Worm (Caenorhabditis elegans): ENCODE measurements around the gene srh-133.
A peak's percentile ranks its signal among the peaks of the same experiment; 100 is the strongest.
"Not testable (repeated sequence)": the region's sequence is repeated elsewhere in the genome, so short reads cannot be mapped to it uniquely, and the experiment has no call there.

Gene srh-133

DNA sequence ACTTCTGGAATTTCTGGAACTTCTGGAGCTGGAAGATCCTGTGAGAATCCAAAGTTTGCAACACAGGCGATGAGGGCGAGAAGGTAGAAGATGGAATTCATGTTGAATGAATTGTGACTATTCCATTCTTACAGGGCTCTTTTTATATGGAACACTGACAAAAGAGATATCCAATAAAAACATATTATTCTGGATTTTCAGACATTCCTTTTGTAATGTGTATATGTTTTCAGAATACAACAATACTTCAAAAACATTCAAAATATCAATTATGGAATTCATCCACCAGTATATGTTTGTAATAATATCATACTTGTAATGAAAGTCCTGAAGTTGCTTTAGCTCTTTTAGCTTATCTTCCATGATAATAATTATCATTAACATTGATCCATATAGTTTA is 3.3 kb downstream of the srh-133 start, which contains the start of gene Y59A8B.26:
Gene Y59A8B.26, minus strand, starts transcription at position 101 of the 400 bp plus-strand sequence.
- TF ChIP-seq ztf-11, nhr-67, aly-2 (tag; optimal IDR thresholded peaks at IDR 0.05): not testable (repeated sequence)

DNA sequence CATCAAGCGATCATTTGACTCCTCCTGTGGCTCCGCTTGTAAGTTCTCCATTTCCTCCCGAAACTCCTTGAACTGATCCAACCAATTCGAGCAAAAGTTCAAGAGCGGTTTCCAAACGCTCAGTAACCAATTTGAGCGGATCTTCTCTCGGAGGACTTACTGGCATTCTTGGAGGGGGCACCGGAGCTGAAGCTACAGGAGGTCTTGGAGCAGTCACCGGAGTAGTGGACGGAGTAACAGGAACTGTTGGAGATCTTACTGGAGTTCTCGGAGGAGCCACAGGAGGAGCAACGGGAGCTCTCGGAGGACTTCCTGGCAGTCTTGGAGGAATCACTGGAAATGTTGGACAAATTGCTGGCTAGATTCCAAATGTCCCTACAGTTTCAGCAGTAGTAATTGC is 5.3 kb downstream of the srh-133 start:
- no peak for TF ChIP-seq mml-1 (tag; optimal IDR thresholded peaks at IDR 0.05)
- no peak for TF ChIP-seq pha-4 (tag; optimal IDR thresholded peaks at IDR 0.05)
- TF ChIP-seq ceh-9 (tag; optimal IDR thresholded peaks at IDR 0.05) = no peak
- no peak for TF ChIP-seq snpc-4 (tag; optimal IDR thresholded peaks at IDR 0.05)
- no peak for TF ChIP-seq hmg-11 (tag; optimal IDR thresholded peaks at IDR 0.05)
- no peak for TF ChIP-seq lin-15B (tag; optimal IDR thresholded peaks at IDR 0.05)
- TF ChIP-seq fkh-10 (GFP tag; optimal IDR thresholded peaks at IDR 0.05) = no peak
- no peak for TF ChIP-seq ztf-11 (tag; optimal IDR thresholded peaks at IDR 0.05)
- no peak for TF ChIP-seq fos-1 (tag; optimal IDR thresholded peaks at IDR 0.05)

DNA sequence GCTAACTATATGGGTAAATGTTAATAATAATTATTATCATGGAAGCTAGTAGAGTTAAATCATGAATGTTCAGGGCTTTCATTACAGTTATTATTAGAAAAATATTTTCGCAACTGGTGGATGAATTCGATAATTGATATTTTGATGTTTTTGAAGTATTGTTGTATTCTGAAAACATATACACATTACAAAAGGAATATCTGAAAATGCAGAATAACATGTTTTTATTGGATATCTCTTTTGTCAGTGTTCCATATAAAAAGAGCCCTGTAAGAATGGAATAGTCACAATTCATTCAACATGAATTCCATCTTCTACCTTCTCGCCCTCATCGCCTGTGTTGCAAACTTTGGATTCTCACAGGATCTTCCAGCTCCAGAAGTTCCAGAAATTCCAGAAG is 7.1 kb downstream of the srh-133 start, which contains the start of gene Y59A8B.19:
Gene Y59A8B.19, plus strand, starts transcription at position 301 of the 400 bp plus-strand sequence.
- not testable (repeated sequence) for TF ChIP-seq nhr-28, nhr-76, pha-4 (tag; optimal IDR thresholded peaks at IDR 0.05)

DNA sequence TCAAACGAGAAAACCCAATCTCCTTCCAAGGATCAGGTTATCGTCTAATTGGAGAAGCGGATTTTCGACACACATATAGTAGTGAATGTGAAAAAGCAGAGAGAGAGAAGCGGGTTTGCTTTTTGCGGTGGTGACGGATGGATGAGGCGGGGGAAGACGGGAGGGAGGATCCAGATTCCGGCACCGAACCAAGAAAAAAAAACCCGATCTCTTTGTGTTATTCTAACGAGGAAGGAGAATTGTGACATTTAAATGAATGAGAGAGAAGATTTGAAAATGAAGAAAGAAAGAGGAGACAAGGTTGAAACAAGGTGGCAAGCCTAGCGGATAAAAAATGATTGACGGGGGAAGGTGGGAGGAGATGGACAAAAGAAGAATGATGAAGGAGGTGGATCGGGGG is 10.1 kb downstream of the srh-133 start:
- TF ChIP-seq pqm-1 (tag; optimal IDR thresholded peaks at IDR 0.05) = no peak
- no peak for TF ChIP-seq hmg-11 (tag; optimal IDR thresholded peaks at IDR 0.05)
- no peak for TF ChIP-seq egl-5 (tag; optimal IDR thresholded peaks at IDR 0.05)
- TF ChIP-seq elt-3 (tag; optimal IDR thresholded peaks at IDR 0.05) = peak in 1 of 3 experiments; percentile 1
- peak; percentile 1 for TF ChIP-seq nhr-23 (tag; optimal IDR thresholded peaks at IDR 0.05)
- TF ChIP-seq elt-2 (tag; optimal IDR thresholded peaks at IDR 0.05) = no peak

DNA sequence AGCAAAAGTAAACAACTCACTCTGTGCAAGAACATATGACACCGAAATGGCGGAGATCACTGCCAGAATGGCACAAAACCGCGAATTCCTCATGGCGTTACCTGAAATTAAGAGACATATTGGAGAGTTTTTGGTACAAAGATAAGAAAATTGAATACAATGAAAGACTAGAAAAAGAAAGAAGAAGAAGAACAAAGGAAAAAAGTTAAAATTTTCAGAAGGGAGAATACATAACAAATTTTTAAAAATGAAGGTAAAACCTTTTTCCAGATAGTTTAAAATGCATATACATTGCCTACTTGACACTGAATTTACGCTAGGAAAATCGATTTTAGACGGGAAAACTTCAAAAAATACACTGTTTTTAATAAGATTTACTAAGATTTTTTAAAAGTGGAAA is 12.7 kb downstream of the srh-133 start, which contains the start of gene lon-8:
Gene lon-8, minus strand, starts transcription at position 101 of the 400 bp plus-strand sequence.
- TF ChIP-seq skn-1 (tag; optimal IDR thresholded peaks at IDR 0.05) (no peak), elt-1 (tag; optimal IDR thresholded peaks at IDR 0.05) (no peak), eor-1 (tag; optimal IDR thresholded peaks at IDR 0.05) (no peak), ZK546.5 (tag; optimal IDR thresholded peaks at IDR 0.05) (no peak), fkh-10 (GFP tag; optimal IDR thresholded peaks at IDR 0.05) (no peak), ceh-28 (tag; optimal IDR thresholded peaks at IDR 0.05) (no peak)

DNA sequence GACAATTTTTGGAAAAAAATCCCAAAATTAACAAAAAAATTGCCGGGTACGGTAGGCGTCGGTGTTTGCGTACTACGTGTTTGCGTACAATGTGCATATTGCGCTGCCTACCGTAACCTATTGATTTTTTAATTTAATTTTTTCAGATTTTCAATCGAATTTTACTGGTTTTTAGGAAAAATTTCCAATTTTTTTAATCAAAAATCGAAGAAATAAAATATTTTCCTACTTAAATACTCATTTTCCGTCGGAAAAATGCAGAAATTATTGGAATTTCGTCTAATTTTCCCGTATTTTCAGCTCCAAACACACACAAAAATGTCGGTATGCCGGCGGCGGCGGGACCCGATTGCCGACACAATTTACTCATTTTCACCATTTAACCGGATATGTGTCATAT is 28.1 kb downstream of the srh-133 start, which contains the start of gene Y59A8B.21:
Gene Y59A8B.21, plus strand, starts transcription at position 301 of the 400 bp plus-strand sequence.
- no peak for TF ChIP-seq nfya-1 (tag; optimal IDR thresholded peaks at IDR 0.05; ENCODE audit: insufficient read depth)
- no peak for TF ChIP-seq elt-2 (tag; optimal IDR thresholded peaks at IDR 0.05)
- no peak for TF ChIP-seq lsy-12 (tag; optimal IDR thresholded peaks at IDR 0.05)
- no peak for TF ChIP-seq pqm-1 (tag; optimal IDR thresholded peaks at IDR 0.05)
- no peak for TF ChIP-seq ceh-28 (tag; optimal IDR thresholded peaks at IDR 0.05)
- TF ChIP-seq R02D3.7 (tag; optimal IDR thresholded peaks at IDR 0.05) = no peak
- no peak for TF ChIP-seq hmg-11 (tag; optimal IDR thresholded peaks at IDR 0.05)
- no peak for TF ChIP-seq jun-1 (tag; optimal IDR thresholded peaks at IDR 0.05)
- TF ChIP-seq ZK546.5 (tag; optimal IDR thresholded peaks at IDR 0.05) = no peak
- no peak for TF ChIP-seq ama-1 (optimal IDR thresholded peaks at IDR 0.05)
- no peak for TF ChIP-seq eor-1 (tag; optimal IDR thresholded peaks at IDR 0.05)
- no peak for TF ChIP-seq nhr-43 (tag; optimal IDR thresholded peaks at IDR 0.05; ENCODE audit: poor library complexity, severe bottlenecking)
- no peak for TF ChIP-seq ceh-16 (tag; optimal IDR thresholded peaks at IDR 0.05)
- no peak for TF ChIP-seq nhr-237 (tag; optimal IDR thresholded peaks at IDR 0.05)
- TF ChIP-seq ztf-11 (tag; optimal IDR thresholded peaks at IDR 0.05) = no peak
- no peak for TF ChIP-seq egl-5 (tag; optimal IDR thresholded peaks at IDR 0.05)
- no peak for TF ChIP-seq mdl-1 (tag; optimal IDR thresholded peaks at IDR 0.05)
- TF ChIP-seq skn-1 (tag; optimal IDR thresholded peaks at IDR 0.05) = no peak

Data from whole organism, L3 larva.